Worm (Caenorhabditis elegans) whole organism, L3 larva: ENCODE measurements around the gene K07B1.7.

Experiments
- ama-1 ChIP-seq: fragments of 150-350 bp; optimal IDR thresholded peaks from 2 replicates; lab custom pipeline; 2018
- elt-1 ChIP-seq: fragments of 150-350 bp; optimal IDR thresholded peaks from 2 replicates; lab custom pipeline; 2014; ENCODE audit warnings: missing biosample characterization, missing genetic modification characterization

DNA sequence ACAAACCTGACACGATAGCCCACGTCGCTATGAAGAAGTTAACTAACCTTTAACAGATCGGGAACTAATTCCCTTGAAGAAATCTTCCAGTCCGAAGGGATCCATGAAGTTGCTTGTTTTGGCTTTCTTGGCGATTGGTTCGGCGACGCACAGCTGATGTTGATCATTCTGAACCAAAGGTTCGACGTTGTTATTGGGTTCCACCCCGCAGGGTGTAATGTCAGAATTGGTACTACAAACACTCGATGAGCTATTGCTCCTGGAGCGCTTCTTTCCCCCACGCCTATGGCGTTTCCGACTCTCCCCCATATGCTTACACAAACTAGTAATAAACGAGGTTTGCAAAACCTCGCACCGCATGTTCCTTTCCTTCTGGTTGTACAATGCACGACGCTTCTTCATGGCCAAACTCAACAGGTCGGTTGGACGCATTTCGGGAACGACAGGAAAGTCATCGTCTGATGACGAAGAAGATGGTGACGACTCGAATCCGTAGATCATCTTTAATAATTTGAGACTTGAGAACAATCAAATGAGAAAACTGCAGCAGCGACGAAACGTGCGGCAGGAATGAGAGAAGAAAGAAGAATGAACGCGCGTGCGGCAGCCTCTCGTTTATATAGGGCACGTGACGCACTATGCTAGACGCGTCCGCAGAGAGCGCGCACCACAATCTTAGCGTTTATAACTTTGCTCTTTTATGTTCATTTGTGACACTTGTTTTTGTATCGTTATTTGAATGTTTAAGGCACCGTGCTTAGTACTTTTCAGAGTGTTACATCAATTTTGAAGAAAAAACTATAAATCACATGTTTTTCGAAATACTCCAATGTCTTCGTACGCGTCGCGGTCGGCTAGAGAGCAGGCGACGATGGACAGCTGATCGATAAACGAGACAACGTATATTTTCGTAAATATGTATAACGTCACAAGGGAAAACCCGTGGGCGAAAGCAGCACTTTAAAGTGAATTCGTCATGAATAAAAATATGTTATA lies 2.8 kb downstream of the K07B1.7 start, which contains the start of gene tos-1:
- peak; percentile 100 for TF ChIP-seq ama-1 (lab: Kevin White, UChicago)
- TF ChIP-seq elt-1: peak; percentile 43
